Worm (Caenorhabditis elegans) whole organism, early embryonic: ENCODE results near the gene F38C2.7.

Experiments
- aly-1 ChIP-seq: sonication (generic microtip); optimal IDR thresholded peaks from 2 replicates; lab custom pipeline; 2016; ENCODE audit warnings: missing genetic modification characterization, missing compliant biosample characterization
- ets-7 ChIP-seq: sonication (generic microtip); optimal IDR thresholded peaks from 2 replicates; lab custom pipeline; 2016; ENCODE audit warnings: missing genotype, missing genetic modification characterization, missing compliant biosample characterization
- flt-1 ChIP-seq: fragments of 200-800 bp; sonication (Bioruptor generic); IDR thresholded peaks from 2 replicates; pipeline ENCODE4 v1.3.6; 2022; ENCODE audit warnings: missing genetic modification characterization, missing compliant biosample characterization
- hmg-4 ChIP-seq: fragments of 200-800 bp; sonication (Bioruptor generic); optimal IDR thresholded peaks from 2 replicates; lab custom pipeline; 2018; ENCODE audit warnings: mild to moderate bottlenecking, missing genetic modification characterization, missing compliant biosample characterization
- hnd-1 ChIP-seq: sonication (generic microtip); optimal IDR thresholded peaks from 2 replicates; lab custom pipeline; 2016; ENCODE audit warnings: missing genetic modification characterization, missing compliant biosample characterization
- tbx-11 ChIP-seq: fragments of 200-800 bp; sonication (Bioruptor generic); IDR thresholded peaks from 2 replicates; pipeline ENCODE4 v1.3.6; 2022; ENCODE audit warnings: missing genetic modification characterization, missing compliant biosample characterization
- tra-4 ChIP-seq: sonication (generic microtip); optimal IDR thresholded peaks from 2 replicates; lab custom pipeline; 2017; ENCODE audit warnings: missing genetic modification characterization, missing compliant biosample characterization

- TF ChIP-seq tbx-11, result no peak
- no peak for TF ChIP-seq aly-1 (tag; lab: Kevin White, UChicago)
- TF ChIP-seq hnd-1, result no peak
- TF ChIP-seq ets-7, result no peak
- TF ChIP-seq tra-4 (tag; lab: Kevin White, UChicago), result no peak
- TF ChIP-seq flt-1 (GFP tag; lab: Robert Waterston, UW), result no peak
- TF ChIP-seq hmg-4 (GFP tag; lab: Kevin White, UChicago), result no peak
These were observed 21.7 kb upstream of the F38C2.7 start, which contains the start of gene srz-72 for ce11 chrIV:16298851-16299250.
